Worm (Caenorhabditis elegans) whole organism, L1 larva: ENCODE measurements around the gene ZK897.10.
A peak's percentile ranks its signal among the peaks of the same experiment; 100 is the strongest.

Source experiments
- C16A3.4 ChIP-seq: fragments of 150-350 bp; optimal IDR thresholded peaks from 2 replicates; lab custom pipeline; 2014; ENCODE audit warnings: missing biosample characterization, missing genetic modification characterization
- Y116A8C.19 ChIP-seq: sonication (generic microtip); optimal IDR thresholded peaks from 2 replicates; lab custom pipeline; 2016; ENCODE audit warnings: missing compliant biosample characterization, missing genetic modification characterization, borderline replicate concordance
- blmp-1 ChIP-seq: fragments of 150-350 bp; optimal IDR thresholded peaks from 2 replicates; lab custom pipeline; 2014; ENCODE audit warnings: missing biosample characterization, missing genetic modification characterization
- ceh-82 ChIP-seq, 3 experiments: fragments of 150-350 bp in 1 of 3; sonication (generic microtip) in 2 of 3; optimal IDR thresholded peaks; 2 replicates each; lab custom pipeline; 2014 to 2017; ENCODE audit warnings: missing biosample characterization in 3 of 3, missing genetic modification characterization in 3 of 3
- ceh-90 ChIP-seq: sonication (generic microtip); optimal IDR thresholded peaks from 2 replicates; lab custom pipeline; 2016; ENCODE audit warnings: missing genetic modification characterization, missing compliant biosample characterization
- ces-1 ChIP-seq: fragments of 150-350 bp; optimal IDR thresholded peaks from 2 replicates; lab custom pipeline; 2014; ENCODE audit warnings: missing biosample characterization, missing genetic modification reagents, missing genetic modification characterization
- efl-1 ChIP-seq, 4 experiments: fragments of 150-350 bp; optimal IDR thresholded peaks in 3 of 4; peaks in 1 of 4; 1 replicate in 1 of 4; 2 replicates in 3 of 4; lab custom pipeline; 2014; ENCODE audit warnings: missing biosample characterization in 2 of 4, missing genetic modification characterization in 2 of 4, missing genetic modification reagents in 2 of 4
- egl-13 ChIP-seq: sonication (generic microtip); optimal IDR thresholded peaks from 2 replicates; lab custom pipeline; 2016; ENCODE audit warnings: missing genotype, missing genetic modification reagents, missing genetic modification characterization, missing compliant biosample characterization
- elt-2 ChIP-seq: sonication (generic microtip); optimal IDR thresholded peaks from 2 replicates; lab custom pipeline; 2016; ENCODE audit warnings: missing genetic modification characterization, mild to moderate bottlenecking, inconsistent platforms, missing compliant biosample characterization, missing genetic modification reagents
- fkh-10 ChIP-seq: sonication (generic microtip); optimal IDR thresholded peaks from 2 replicates; lab custom pipeline; 2017; ENCODE audit warnings: missing biosample characterization, missing genetic modification reagents, missing genetic modification characterization
- fkh-4 ChIP-seq: sonication (generic microtip); optimal IDR thresholded peaks from 2 replicates; lab custom pipeline; 2016; ENCODE audit warnings: missing compliant biosample characterization, missing genetic modification characterization, borderline replicate concordance
- fkh-8 ChIP-seq: sonication (generic microtip); optimal IDR thresholded peaks from 2 replicates; lab custom pipeline; 2016; ENCODE audit warnings: mild to moderate bottlenecking, missing genetic modification characterization, missing compliant biosample characterization
- fos-1 ChIP-seq: fragments of 150-350 bp; optimal IDR thresholded peaks from 2 replicates; lab custom pipeline; 2014; ENCODE audit warnings: missing biosample characterization, missing genetic modification characterization
- lin-15B ChIP-seq: fragments of 150-350 bp; sonication (generic microtip); optimal IDR thresholded peaks from 3 replicates; lab custom pipeline; 2014; ENCODE audit warnings: missing biosample characterization, missing genetic modification characterization
- lin-39 ChIP-seq: fragments of 150-350 bp; optimal IDR thresholded peaks from 2 replicates; lab custom pipeline; 2014; ENCODE audit warnings: missing biosample characterization, missing genetic modification reagents, missing genetic modification characterization
- mab-9 ChIP-seq: fragments of 200-800 bp; sonication (Bioruptor generic); IDR thresholded peaks from 2 replicates; pipeline ENCODE4 v1.3.6; 2022; ENCODE audit warnings: missing genetic modification reagents, missing genetic modification characterization, missing compliant biosample characterization
- mef-2 ChIP-seq: fragments of 150-350 bp; optimal IDR thresholded peaks from 2 replicates; lab custom pipeline; 2014; ENCODE audit warnings: missing biosample characterization, missing genetic modification characterization
- mep-1 ChIP-seq: fragments of 150-350 bp; optimal IDR thresholded peaks from 2 replicates; lab custom pipeline; 2014; ENCODE audit warnings: missing biosample characterization, missing genetic modification characterization
- nhr-19 ChIP-seq: fragments of 200-800 bp; sonication (Bioruptor generic); conservative IDR thresholded peaks from 2 replicates; pipeline ENCODE4 v1.3.6; 2022; ENCODE audit warnings: missing genetic modification characterization, missing compliant biosample characterization
- nhr-47 ChIP-seq: sonication (generic microtip); optimal IDR thresholded peaks from 2 replicates; lab custom pipeline; 2016; ENCODE audit warnings: mild to moderate bottlenecking, missing genetic modification characterization, moderate library complexity, missing compliant biosample characterization
- nhr-77 ChIP-seq: fragments of 150-350 bp; optimal IDR thresholded peaks from 2 replicates; lab custom pipeline; 2014; ENCODE audit warnings: missing biosample characterization, missing genetic modification characterization
- nhr-85 ChIP-seq: sonication (generic microtip); peaks from one replicate; lab custom pipeline; 2016; ENCODE audit warnings: missing genetic modification characterization, inconsistent platforms, missing compliant biosample characterization
- snu-23 ChIP-seq: sonication (generic microtip); optimal IDR thresholded peaks from 2 replicates; lab custom pipeline; 2016; ENCODE audit warnings: missing genetic modification characterization, missing compliant biosample characterization
- sox-4 ChIP-seq: sonication (generic microtip); optimal IDR thresholded peaks from 2 replicates; lab custom pipeline; 2016; ENCODE audit warnings: missing genetic modification characterization, missing compliant biosample characterization
- sptf-1 ChIP-seq: fragments of 150-350 bp; optimal IDR thresholded peaks from 2 replicates; lab custom pipeline; 2014; ENCODE audit warnings: missing biosample characterization, missing genetic modification characterization
- swsn-7 ChIP-seq: sonication (generic microtip); optimal IDR thresholded peaks from 2 replicates; lab custom pipeline; 2016; ENCODE audit warnings: missing genetic modification characterization, missing compliant biosample characterization
- tlp-1 ChIP-seq: fragments of 150-350 bp; optimal IDR thresholded peaks from 2 replicates; lab custom pipeline; 2014; ENCODE audit warnings: missing biosample characterization, missing genetic modification characterization
- unc-130 ChIP-seq: fragments of 150-350 bp; optimal IDR thresholded peaks from 2 replicates; lab custom pipeline; 2017; ENCODE audit warnings: missing biosample characterization, missing genetic modification characterization, inconsistent platforms
- unc-30 ChIP-seq: sonication (generic microtip); optimal IDR thresholded peaks from 2 replicates; lab custom pipeline; 2017; ENCODE audit warnings: missing biosample characterization, missing genetic modification characterization
- vab-15 ChIP-seq: sonication (generic microtip); optimal IDR thresholded peaks from 2 replicates; lab custom pipeline; 2017; ENCODE audit warnings: missing genotype, mild to moderate bottlenecking, missing genetic modification characterization, missing compliant biosample characterization

Gene ZK897.10

DNA sequence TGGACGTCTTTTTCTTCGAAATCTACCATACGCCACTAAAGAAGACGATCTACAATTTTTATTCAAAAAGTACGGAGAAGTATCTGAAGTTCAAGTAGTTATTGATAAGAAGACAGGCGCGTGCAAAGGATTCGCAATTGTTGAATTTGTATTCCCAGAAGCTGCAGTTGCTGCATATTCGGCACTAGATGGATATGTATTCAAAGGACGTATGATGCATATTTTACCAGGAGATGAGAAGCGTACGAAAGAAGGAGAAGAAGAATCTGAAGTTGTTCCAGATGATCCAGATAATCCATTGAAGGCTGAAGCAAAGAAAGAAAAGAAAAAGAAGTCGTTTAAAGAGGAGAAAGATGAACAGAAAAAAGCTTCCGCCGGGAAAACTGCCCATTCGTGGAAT lies 39.2 kb upstream of the ZK897.10 start:
- TF ChIP-seq sox-4 (tag; lab: Kevin White, UChicago) (no peak), fkh-8 (tag; lab: Kevin White, UChicago) (no peak), vab-15 (tag; lab: Kevin White, UChicago) (no peak), unc-30 (tag; lab: Kevin White, UChicago) (no peak), efl-1 (optimal IDR thresholded peaks at IDR 0.05; lab: Kevin White, UChicago) (no peak), efl-1 (GFP tag; optimal IDR thresholded peaks at IDR 0.05 in 1 of 2; lab: Kevin White, UChicago) (peak in 1 of 2 experiments; percentile 64), ces-1 (GFP tag; lab: Kevin White, UChicago) (no peak), egl-13 (tag; lab: Kevin White, UChicago) (no peak), nhr-85 (tag; lab: Kevin White, UChicago) (peak; percentile 58), mab-9 (GFP tag; lab: Robert Waterston, UW) (no peak)

DNA sequence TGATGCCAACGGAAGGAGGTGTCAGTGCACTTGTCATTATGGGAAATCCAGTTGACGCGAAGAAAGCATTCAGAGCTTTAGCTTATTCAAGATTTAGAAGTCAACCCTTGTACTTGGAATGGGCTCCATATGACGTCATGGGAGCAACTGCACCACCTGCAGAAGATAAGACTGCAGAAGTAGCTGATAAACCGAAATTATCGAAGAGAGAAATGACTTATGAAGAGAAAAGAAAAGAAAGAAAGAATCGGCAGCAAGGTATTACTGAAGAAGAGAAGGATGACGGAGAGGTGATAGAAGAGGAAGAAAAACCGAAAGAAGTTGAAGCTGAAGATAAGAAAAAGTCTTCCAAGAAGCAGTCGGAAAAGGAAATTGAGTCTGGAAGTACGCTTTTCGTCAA lies 37.0 kb upstream of the ZK897.10 start:
- TF ChIP-seq efl-1 (optimal IDR thresholded peaks at IDR 0.05; lab: Kevin White, UChicago) (no peak), efl-1 (GFP tag; optimal IDR thresholded peaks at IDR 0.05 in 1 of 2; lab: Kevin White, UChicago) (peak in 1 of 2 experiments; percentile 68), elt-2 (tag; lab: Kevin White, UChicago) (peak; percentile 64), snu-23 (no peak)

DNA sequence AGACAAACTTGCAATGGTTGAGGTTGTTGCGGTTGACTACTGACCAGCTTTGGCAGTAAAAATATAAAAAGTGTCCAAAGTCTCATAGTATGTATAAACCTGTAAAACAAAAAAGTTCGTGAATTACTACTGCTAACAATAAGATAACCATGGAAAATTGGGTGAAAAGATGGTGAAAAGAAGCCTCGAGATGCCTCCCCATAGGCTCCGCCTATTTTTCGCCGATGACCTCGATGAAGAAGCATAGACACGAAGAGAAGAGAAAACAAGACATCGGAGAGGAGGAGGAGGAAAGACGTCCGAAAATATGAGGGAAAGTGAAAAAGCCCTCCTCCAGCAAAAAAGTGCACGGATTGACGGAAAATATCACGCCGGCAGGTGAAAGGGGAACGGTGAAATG lies 23.7 kb upstream of the ZK897.10 start, which contains the start of gene T23F6.5:
Gene T23F6.5 (minus strand): TSS at position 101 of the 400 bp plus-strand sequence.
- TF ChIP-seq blmp-1 (tag; lab: Kevin White, UChicago): peak; percentile 77
- TF ChIP-seq lin-39 (tag; lab: Kevin White, UChicago): no peak

DNA sequence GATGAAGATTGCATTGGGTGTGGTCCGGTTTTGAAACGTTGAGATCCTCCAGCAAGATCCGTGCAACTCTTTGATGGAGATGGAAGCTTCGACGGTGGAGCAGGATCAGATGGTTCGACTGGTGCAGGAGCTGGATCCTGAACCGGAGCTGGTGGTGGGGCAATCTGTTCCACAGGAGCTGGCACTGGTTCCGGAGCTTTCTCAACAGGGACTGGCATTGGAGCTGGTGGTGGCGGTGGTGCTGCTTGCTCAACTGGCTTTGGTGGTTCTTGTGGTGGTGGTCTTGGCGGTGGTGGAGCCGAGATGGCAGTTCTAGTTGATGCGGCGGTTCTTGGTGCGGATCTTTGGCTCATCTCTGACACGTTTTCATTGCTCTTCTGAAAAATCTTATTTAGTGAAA lies 21.5 kb upstream of the ZK897.10 start:
- TF ChIP-seq ceh-90 (tag; lab: Kevin White, UChicago) (no peak), fkh-10 (GFP tag; lab: Kevin White, UChicago) (no peak), fkh-4 (tag; lab: Kevin White, UChicago) (no peak), tlp-1 (tag; lab: Kevin White, UChicago) (no peak), unc-130 (tag; lab: Kevin White, UChicago) (no peak), Y116A8C.19 (tag; lab: Kevin White, UChicago) (no peak), lin-15B (tag; lab: Kevin White, UChicago) (no peak), fos-1 (tag; lab: Kevin White, UChicago) (no peak), mef-2 (tag; lab: Kevin White, UChicago) (no peak), sox-4 (tag; lab: Kevin White, UChicago) (no peak)

DNA sequence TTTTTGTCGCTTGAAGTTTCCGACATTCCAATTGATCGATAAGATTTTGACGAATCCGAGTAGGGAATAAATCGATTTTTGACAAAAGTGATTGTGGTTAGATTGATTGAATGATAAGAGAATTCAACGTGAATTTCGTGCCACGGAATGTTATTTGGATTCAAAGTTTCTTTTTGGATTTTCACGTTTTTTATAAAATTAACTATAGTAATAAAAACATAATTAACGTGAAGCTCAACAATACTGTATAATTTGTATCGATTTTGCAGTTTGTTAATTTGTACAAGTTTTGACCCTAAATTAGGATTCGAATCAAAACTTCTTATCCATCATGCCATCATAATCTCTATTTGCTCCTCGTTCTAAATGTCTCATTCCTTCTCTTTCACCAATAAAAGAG lies 20.4 kb upstream of the ZK897.10 start, which contains the start of gene C36H8.1:
Gene C36H8.1 (minus strand): TSS at position 101 of the 400 bp plus-strand sequence.
- TF ChIP-seq nhr-77 (no peak), unc-130 (tag; lab: Kevin White, UChicago) (no peak), sptf-1 (tag; lab: Kevin White, UChicago) (no peak), nhr-19 (GFP tag; lab: Robert Waterston, UW) (no peak), blmp-1 (tag; lab: Kevin White, UChicago) (no peak), nhr-47 (tag; lab: Kevin White, UChicago) (no peak), C16A3.4 (tag; lab: Kevin White, UChicago) (no peak), ceh-82 (tag; optimal IDR thresholded peaks at IDR 0.05; lab: Kevin White, UChicago) (no peak), mep-1 (no peak)

DNA sequence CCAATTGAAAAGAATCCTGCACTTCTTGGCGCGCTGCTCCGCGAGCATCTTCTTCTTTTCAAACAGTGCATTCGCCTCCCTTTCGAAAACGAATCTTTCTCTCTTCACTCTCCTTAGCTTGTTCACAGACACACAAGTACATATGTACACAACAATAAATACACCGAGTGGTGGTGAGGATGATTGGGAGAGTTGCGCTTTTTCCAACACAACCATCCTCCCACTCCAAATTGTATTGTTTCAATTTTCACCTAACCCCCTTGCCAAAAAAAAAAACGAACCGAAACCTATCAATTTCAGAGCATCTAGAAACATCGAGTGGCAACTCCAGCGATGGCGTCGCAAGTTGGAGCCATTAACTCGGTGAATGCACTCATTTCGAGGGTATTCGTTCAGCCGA lies 18.9 kb upstream of the ZK897.10 start, which contains the start of gene inx-6:
Gene inx-6 (plus strand): TSS at position 301 of the 400 bp plus-strand sequence.
- no peak for TF ChIP-seq efl-1 (optimal IDR thresholded peaks at IDR 0.05; lab: Kevin White, UChicago)
- TF ChIP-seq efl-1 (GFP tag; optimal IDR thresholded peaks at IDR 0.05 in 1 of 2; lab: Kevin White, UChicago): peak in 1 of 2 experiments; percentile 2
- no peak for TF ChIP-seq swsn-7
